Fruit fly (Drosophila melanogaster) whole organism, embryonic: Measurements from ENCODE around the gene sima.

Experiments
- Awh ChIP-seq: fragments of 200-800 bp; sonication (Bioruptor generic); IDR thresholded peaks from 2 replicates; pipeline ENCODE4, ENCODE4 v1.3.6; 2022; ENCODE audit warnings: missing biosample characterization, missing genetic modification characterization
- BtbVII ChIP-seq: fragments of 200-800 bp; sonication (Bioruptor generic); optimal IDR thresholded peaks from 3 replicates; lab custom pipeline; 2017; ENCODE audit warnings: missing biosample characterization, mild to moderate bottlenecking, missing genetic modification characterization
- CG11085 ChIP-seq: fragments of 200-800 bp; sonication (Bioruptor generic); IDR thresholded peaks from 2 replicates; pipeline ENCODE4 v1.3.6; 2022; ENCODE audit warnings: missing biosample characterization, missing genetic modification characterization
- CG11398 ChIP-seq: fragments of 200-800 bp; sonication (Bioruptor generic); optimal IDR thresholded peaks from 2 replicates; lab custom pipeline; 2016; ENCODE audit warnings: missing biosample characterization, missing genetic modification characterization
- CG1233 ChIP-seq: fragments of 200-800 bp; sonication (Bioruptor generic); optimal IDR thresholded peaks from 4 replicates; lab custom pipeline; 2018; ENCODE audit warnings: missing biosample characterization, mild to moderate bottlenecking, missing genetic modification characterization
- CG14710 ChIP-seq: fragments of 200-800 bp; sonication (Bioruptor generic); optimal IDR thresholded peaks from 3 replicates; lab custom pipeline; 2019; ENCODE audit warnings: missing biosample characterization, mild to moderate bottlenecking, missing genetic modification characterization, moderate library complexity
- CG15011 ChIP-seq: fragments of 200-800 bp; sonication (Bioruptor generic); optimal IDR thresholded peaks from 3 replicates; lab custom pipeline; 2018; ENCODE audit warnings: missing biosample characterization, mild to moderate bottlenecking, missing genetic modification characterization
- CG15479 ChIP-seq: fragments of 200-800 bp; sonication (Bioruptor generic); optimal IDR thresholded peaks from 3 replicates; lab custom pipeline; 2019; ENCODE audit warnings: missing biosample characterization, mild to moderate bottlenecking, missing genetic modification characterization, moderate library complexity
- CG15601 ChIP-seq: fragments of 200-800 bp; sonication (Bioruptor generic); optimal IDR thresholded peaks from 3 replicates; lab custom pipeline; 2019; ENCODE audit warnings: missing biosample characterization, mild to moderate bottlenecking, missing genetic modification characterization, moderate library complexity
- CG17361 ChIP-seq: fragments of 200-800 bp; sonication (Bioruptor generic); IDR thresholded peaks from 3 replicates; pipeline ENCODE4 v1.3.6; 2022; ENCODE audit warnings: missing biosample characterization, missing genetic modification characterization
- CG17829 ChIP-seq: fragments of 200-800 bp; optimal IDR thresholded peaks from 2 replicates; lab custom pipeline; 2019; ENCODE audit warnings: missing biosample characterization, mild to moderate bottlenecking, missing genetic modification characterization, moderate library complexity
- CG18619 ChIP-seq: fragments of 200-800 bp; sonication (Bioruptor generic); optimal IDR thresholded peaks from 3 replicates; lab custom pipeline; 2017; ENCODE audit warnings: missing biosample characterization, mild to moderate bottlenecking, missing genetic modification characterization
- CG18764 ChIP-seq: fragments of 200-800 bp; sonication (Bioruptor generic); optimal IDR thresholded peaks from 3 replicates; lab custom pipeline; 2016; ENCODE audit warnings: missing biosample characterization, missing genetic modification characterization
- CG32772 ChIP-seq: fragments of 200-800 bp; sonication (Bioruptor generic); IDR thresholded peaks from 2 replicates; pipeline ENCODE4 v1.3.6; 2022; ENCODE audit warnings: missing biosample characterization, missing genetic modification characterization
- CG4820 ChIP-seq: fragments of 200-800 bp; sonication (Bioruptor generic); optimal IDR thresholded peaks from 3 replicates; lab custom pipeline; 2016; ENCODE audit warnings: missing biosample characterization, missing genetic modification characterization
- CG8089 ChIP-seq: fragments of 200-800 bp; sonication (Bioruptor generic); optimal IDR thresholded peaks from 3 replicates; lab custom pipeline; 2016; ENCODE audit warnings: missing biosample characterization, missing genetic modification characterization
- CG8290 ChIP-seq, 3 experiments: fragments of 200-800 bp; sonication (Bioruptor generic); optimal IDR thresholded peaks; 2 replicates each; lab custom pipeline; 2016 to 2019; ENCODE audit warnings: missing biosample characterization in 3 of 3, missing genetic modification characterization in 3 of 3, mild to moderate bottlenecking in 2 of 3, moderate library complexity in 1 of 3
- Dip2 ChIP-seq: fragments of 200-800 bp; sonication (Bioruptor generic); IDR thresholded peaks from 2 replicates; pipeline ENCODE4 v1.3.6; 2022; ENCODE audit warnings: missing biosample characterization, missing genetic modification characterization
- Doc2 ChIP-seq: fragments of 200-800 bp; sonication (Bioruptor generic); IDR thresholded peaks from 2 replicates; pipeline ENCODE4 v1.3.6; 2022; ENCODE audit warnings: missing biosample characterization, missing genetic modification characterization
- Ets65A ChIP-seq: fragments of 200-800 bp; sonication (Bioruptor generic); peaks from one replicate; lab custom pipeline; 2016; ENCODE audit warnings: missing biosample characterization, missing genetic modification characterization
- H15 ChIP-seq: fragments of 200-800 bp; sonication (Bioruptor generic); IDR thresholded peaks from 3 replicates; pipeline ENCODE4 v1.3.6; 2022; ENCODE audit warnings: missing biosample characterization, missing genetic modification characterization
- Hr78 ChIP-seq, 2 experiments: fragments of 200-800 bp in 1 of 2; fragments of >200 bp in 1 of 2; sonication (Bioruptor generic) in 1 of 2; optimal IDR thresholded peaks; 2 replicates each; lab custom pipeline; 2017 to 2019; ENCODE audit warnings: missing biosample characterization in 2 of 2, missing genetic modification characterization in 2 of 2, mild to moderate bottlenecking in 1 of 2, moderate library complexity in 1 of 2
- Lhr ChIP-seq: fragments of 200-800 bp; sonication (Bioruptor generic); optimal IDR thresholded peaks from 3 replicates; lab custom pipeline; 2017; ENCODE audit warnings: mild to moderate bottlenecking, missing biosample characterization, missing genetic modification reagents, missing genetic modification characterization
- MBD-R2 ChIP-seq: fragments of 200-800 bp; sonication (Bioruptor generic); IDR thresholded peaks from 2 replicates; pipeline ENCODE4 v1.3.6; 2022; ENCODE audit warnings: missing biosample characterization, missing genetic modification characterization
- NC2β ChIP-seq: fragments of 200-800 bp; sonication (Bioruptor generic); optimal IDR thresholded peaks from 2 replicates; lab custom pipeline; 2016; ENCODE audit warnings: missing biosample characterization, missing genetic modification characterization
- Oli ChIP-seq: fragments of 200-800 bp; sonication (Bioruptor generic); optimal IDR thresholded peaks from 2 replicates; lab custom pipeline; 2018; ENCODE audit warnings: missing biosample characterization, mild to moderate bottlenecking, missing genetic modification characterization, moderate library complexity
- Opbp ChIP-seq: fragments of 200-800 bp; sonication (Bioruptor generic); IDR thresholded peaks from 3 replicates; pipeline ENCODE4 v1.3.6; 2022; ENCODE audit warnings: missing biosample characterization, missing genetic modification characterization; ENCODE audit not compliant: partially characterized antibody
- Pdp1 ChIP-seq, 2 experiments: fragments of 200-800 bp; sonication (Bioruptor generic); optimal IDR thresholded peaks; 3 replicates each; lab custom pipeline; 2016; ENCODE audit warnings: missing biosample characterization in 2 of 2, missing genetic modification characterization in 2 of 2, mild to moderate bottlenecking in 1 of 2, moderate library complexity in 1 of 2
- Rfx ChIP-seq: fragments of 200-800 bp; sonication (Bioruptor generic); IDR thresholded peaks from 2 replicates; pipeline ENCODE4 v1.3.6; 2022; ENCODE audit warnings: missing biosample characterization, missing genetic modification characterization
- Sry-β ChIP-seq: fragments of 200-800 bp; sonication (Bioruptor generic); optimal IDR thresholded peaks from 2 replicates; lab custom pipeline; 2018; ENCODE audit warnings: missing biosample characterization, mild to moderate bottlenecking, missing genetic modification characterization, moderate library complexity
- Ssrp ChIP-seq: fragments of 200-800 bp; sonication (Bioruptor generic); optimal IDR thresholded peaks from 2 replicates; lab custom pipeline; 2018; ENCODE audit warnings: missing biosample characterization, mild to moderate bottlenecking, missing genetic modification characterization, moderate library complexity
- Taf1 ChIP-seq: fragments of 200-800 bp; sonication (Bioruptor generic); IDR thresholded peaks from 2 replicates; pipeline ENCODE4 v1.3.6; 2022; ENCODE audit warnings: missing biosample characterization, missing genetic modification characterization
- bbx ChIP-seq: fragments of 200-800 bp; sonication (Bioruptor generic); IDR thresholded peaks from 2 replicates; pipeline ENCODE4 v1.3.6; 2022; ENCODE audit warnings: missing biosample characterization, missing genetic modification characterization; ENCODE audit not compliant: partially characterized antibody
- bowl ChIP-seq: fragments of 200-800 bp; sonication (Bioruptor generic); IDR thresholded peaks from 2 replicates; pipeline ENCODE4 v1.3.6; 2022; ENCODE audit warnings: missing biosample characterization, missing genetic modification characterization
- ci ChIP-seq: fragments of 200-800 bp; sonication (Bioruptor generic); IDR thresholded peaks from 3 replicates; pipeline ENCODE4 v1.3.6; 2022; ENCODE audit warnings: missing biosample characterization, missing genetic modification characterization
- dmrt99B ChIP-seq: fragments of 200-800 bp; sonication (Bioruptor generic); optimal IDR thresholded peaks from 2 replicates; lab custom pipeline; 2018; ENCODE audit warnings: missing biosample characterization, mild to moderate bottlenecking, missing genetic modification characterization, moderate library complexity
- eve ChIP-seq, 2 experiments: fragments of >200 bp; optimal IDR thresholded peaks; 2 replicates each; lab custom pipeline; 2017; ENCODE audit warnings: missing biosample characterization in 2 of 2, missing genetic modification characterization in 2 of 2
- fd3F ChIP-seq: fragments of 200-800 bp; sonication (Bioruptor generic); optimal IDR thresholded peaks from 2 replicates; lab custom pipeline; 2018; ENCODE audit warnings: missing biosample characterization, mild to moderate bottlenecking, missing genetic modification characterization, moderate library complexity
- fru ChIP-seq: fragments of >200 bp; optimal IDR thresholded peaks from 2 replicates; lab custom pipeline; 2017
- gro ChIP-seq: fragments of 200-800 bp; sonication (Bioruptor generic); optimal IDR thresholded peaks from 2 replicates; lab custom pipeline; 2016; ENCODE audit warnings: missing biosample characterization, missing genetic modification characterization
- gt ChIP-seq: fragments of 200-800 bp; sonication (Bioruptor generic); IDR thresholded peaks from 2 replicates; pipeline ENCODE4 v1.3.6; 2022; ENCODE audit warnings: missing biosample characterization, missing genetic modification characterization
- hkb ChIP-seq, 2 experiments: fragments of 200-800 bp in 1 of 2; fragments of >200 bp in 1 of 2; sonication (Bioruptor generic) in 1 of 2; IDR thresholded peaks in 1 of 2; optimal IDR thresholded peaks in 1 of 2; 2 replicates each; pipeline versions ENCODE4 v1.3.6 to Lab custom; 2017 to 2022; ENCODE audit warnings: missing biosample characterization in 1 of 2, missing genetic modification characterization in 1 of 2
- ind ChIP-seq: fragments of 200-800 bp; sonication (Bioruptor generic); optimal IDR thresholded peaks from 3 replicates; lab custom pipeline; 2016; ENCODE audit warnings: missing biosample characterization, missing genetic modification characterization
- kah ChIP-seq: fragments of 200-800 bp; sonication (Bioruptor generic); optimal IDR thresholded peaks from 2 replicates; lab custom pipeline; 2018; ENCODE audit warnings: missing biosample characterization, mild to moderate bottlenecking, missing genetic modification characterization
- nom ChIP-seq: fragments of 200-800 bp; sonication (Bioruptor generic); optimal IDR thresholded peaks from 2 replicates; lab custom pipeline; 2017; ENCODE audit warnings: missing biosample characterization, missing genetic modification characterization, mild to moderate bottlenecking, moderate library complexity, missing genetic modification reagents
- odd ChIP-seq: fragments of 200-800 bp; sonication (Bioruptor generic); optimal IDR thresholded peaks from 2 replicates; lab custom pipeline; 2017; ENCODE audit warnings: missing biosample characterization, mild to moderate bottlenecking, missing genetic modification characterization
- pnt ChIP-seq: fragments of 200-800 bp; sonication (Bioruptor generic); optimal IDR thresholded peaks from 3 replicates; lab custom pipeline; 2016; ENCODE audit warnings: missing biosample characterization, missing genetic modification characterization
- sens ChIP-seq: fragments of 200-800 bp; sonication (Bioruptor generic); peaks from one replicate; lab custom pipeline; 2016; ENCODE audit warnings: missing biosample characterization, missing genetic modification characterization
- sna ChIP-seq: fragments of 200-800 bp; sonication (Bioruptor generic); IDR thresholded peaks from 2 replicates; pipeline ENCODE4 v1.3.6; 2022; ENCODE audit warnings: missing biosample characterization, missing genetic modification characterization; ENCODE audit not compliant: partially characterized antibody
- toy ChIP-seq: fragments of 200-800 bp; sonication (Bioruptor generic); IDR thresholded peaks from 2 replicates; pipeline ENCODE4 v1.3.6; 2022; ENCODE audit warnings: missing biosample characterization, missing genetic modification characterization
- zfh1 ChIP-seq: fragments of 200-800 bp; sonication (Bioruptor generic); IDR thresholded peaks from 3 replicates; pipeline ENCODE4 v1.3.6; 2022; ENCODE audit warnings: missing biosample characterization, missing genetic modification characterization

sima gene

dm6 chr3R:30062543-30062942 is 4.4 kb downstream of the sima start:
- no peak for TF ChIP-seq CG1233
- TF ChIP-seq Doc2 = no peak
- TF ChIP-seq Opbp (GFP tag; lab: Robert Waterston, UW) = no peak
- TF ChIP-seq fru (lab: Kevin White, UChicago) = no peak
- TF ChIP-seq gro (GFP tag; lab: Kevin White, UChicago) = no peak
- TF ChIP-seq Hr78 (GFP tag; optimal IDR thresholded peaks at IDR 0.05; lab: Kevin White, UChicago) = no peak
- TF ChIP-seq eve (GFP tag; optimal IDR thresholded peaks at IDR 0.05; lab: Kevin White, UChicago) = no peak
- TF ChIP-seq Sry-β = no peak
- TF ChIP-seq CG8290 (GFP tag; optimal IDR thresholded peaks at IDR 0.05; lab: Kevin White, UChicago) = no peak
- TF ChIP-seq CG8290 (tag; optimal IDR thresholded peaks at IDR 0.05; lab: Kevin White, UChicago) = peak in 1 of 2 experiments; percentile 22
- TF ChIP-seq NC2β (GFP tag; lab: Kevin White, UChicago) = no peak
- no peak for TF ChIP-seq H15
- no peak for TF ChIP-seq Taf1 (GFP tag; lab: Robert Waterston, UW)
- TF ChIP-seq pnt (GFP tag; lab: Kevin White, UChicago) = no peak
- TF ChIP-seq CG11398 = no peak
- TF ChIP-seq CG18619 (GFP tag; lab: Kevin White, UChicago) = no peak
- no peak for TF ChIP-seq fd3F (GFP tag; lab: Kevin White, UChicago)
- no peak for TF ChIP-seq CG17829 (tag; lab: Kevin White, UChicago)
- no peak for TF ChIP-seq CG15601
- TF ChIP-seq gt (GFP tag; lab: Robert Waterston, UW) = no peak
- TF ChIP-seq Pdp1 (GFP tag; optimal IDR thresholded peaks at IDR 0.05; lab: Kevin White, UChicago) = peak in 1 of 2 experiments; percentile 18
- no peak for TF ChIP-seq bbx
- TF ChIP-seq CG4820 (GFP tag; lab: Kevin White, UChicago) = no peak
- no peak for TF ChIP-seq CG17361
- TF ChIP-seq zfh1 (GFP tag; lab: Robert Waterston, UW) = no peak
- no peak for TF ChIP-seq bowl
- no peak for TF ChIP-seq dmrt99B (tag; lab: Kevin White, UChicago)
- TF ChIP-seq CG8089 (GFP tag; lab: Kevin White, UChicago) = no peak
- TF ChIP-seq kah = no peak
- TF ChIP-seq hkb (optimal IDR thresholded peaks at IDR 0.05; lab: Kevin White, UChicago) = no peak
- TF ChIP-seq hkb (GFP tag; IDR thresholded peaks at IDR 0.05; lab: Robert Waterston, UW) = no peak
- TF ChIP-seq Oli = no peak
- TF ChIP-seq Awh (GFP tag; lab: Robert Waterston, UW) = no peak
- TF ChIP-seq sens (GFP tag; lab: Kevin White, UChicago) = no peak
- TF ChIP-seq CG11085 = no peak
- TF ChIP-seq ci (GFP tag; lab: Robert Waterston, UW) = no peak
- TF ChIP-seq Ets65A = no peak
- no peak for TF ChIP-seq odd (GFP tag; lab: Kevin White, UChicago)
- no peak for TF ChIP-seq CG15479 (GFP tag; lab: Kevin White, UChicago)
- no peak for TF ChIP-seq MBD-R2 (GFP tag; lab: Robert Waterston, UW)
- no peak for TF ChIP-seq CG14710
- peak; percentile 18 for TF ChIP-seq BtbVII (GFP tag; lab: Kevin White, UChicago)
- TF ChIP-seq nom = no peak
- TF ChIP-seq ind = no peak
- no peak for TF ChIP-seq CG15011 (GFP tag; lab: Kevin White, UChicago)
- no peak for TF ChIP-seq sna (GFP tag; lab: Robert Waterston, UW)
- peak; percentile 11; the same call in 1 of the 2 replicates for TF ChIP-seq Rfx (GFP tag; lab: Robert Waterston, UW)
- no peak for TF ChIP-seq Lhr (GFP tag; lab: Kevin White, UChicago)
- TF ChIP-seq Ssrp (tag; lab: Kevin White, UChicago) = no peak
- TF ChIP-seq CG18764 (GFP tag; lab: Kevin White, UChicago) = no peak
- no peak for TF ChIP-seq CG32772 (GFP tag; lab: Robert Waterston, UW)
- no peak for TF ChIP-seq Dip2 (GFP tag; lab: Robert Waterston, UW)
- TF ChIP-seq toy (GFP tag; lab: Robert Waterston, UW) = no peak
